Worm (Caenorhabditis elegans) whole organism, young adult: ENCODE data around the gene dis-3.

Experiments used
- B0035.1 ChIP-seq: sonication (generic microtip); optimal IDR thresholded peaks from 2 replicates; lab custom pipeline; 2016; ENCODE audit warnings: missing genetic modification characterization, mild to moderate bottlenecking, missing compliant biosample characterization, missing genotype, missing genetic modification reagents
- B0261.1 ChIP-seq: sonication (generic microtip); optimal IDR thresholded peaks from 2 replicates; lab custom pipeline; 2016; ENCODE audit warnings: mild to moderate bottlenecking, missing genetic modification characterization, moderate library complexity, missing compliant biosample characterization
- F49E8.2 ChIP-seq: sonication (generic microtip); optimal IDR thresholded peaks from 3 replicates; lab custom pipeline; 2017; ENCODE audit warnings: missing genetic modification characterization, mild to moderate bottlenecking, missing compliant biosample characterization, antibody characterized with exemption, moderate library complexity; ENCODE audit not compliant: insufficient read depth
- F52B5.7 ChIP-seq: sonication (generic microtip); optimal IDR thresholded peaks from 2 replicates; lab custom pipeline; 2016; ENCODE audit warnings: mild to moderate bottlenecking, missing genetic modification characterization, missing compliant biosample characterization
- F57A8.1 ChIP-seq: fragments of 200-800 bp; sonication (Bioruptor generic); optimal IDR thresholded peaks from 2 replicates; lab custom pipeline; 2018; ENCODE audit warnings: mild to moderate bottlenecking, missing genetic modification characterization, moderate library complexity, missing compliant biosample characterization
- Y56A3A.18 ChIP-seq: fragments of 200-800 bp; sonication (Bioruptor generic); IDR thresholded peaks from 2 replicates; pipeline ENCODE4 v1.3.6; 2022; ENCODE audit warnings: missing genetic modification reagents, missing genetic modification characterization, missing compliant biosample characterization
- Y95B8A.8 ChIP-seq: fragments of 200-800 bp; sonication (Bioruptor generic); IDR thresholded peaks from 2 replicates; pipeline ENCODE4 v1.3.6; 2022; ENCODE audit warnings: missing genetic modification reagents, missing genetic modification characterization, missing compliant biosample characterization
- ama-1 ChIP-seq, 3 experiments: fragments of 150-350 bp in 1 of 3; sonication (generic microtip) in 2 of 3; optimal IDR thresholded peaks; 2 replicates each; lab custom pipeline; 2014 to 2018; ENCODE audit warnings: missing biosample characterization in 2 of 3, missing genetic modification characterization in 2 of 3, missing genetic modification reagents in 2 of 3
- atf-7 ChIP-seq: sonication (generic microtip); optimal IDR thresholded peaks from 2 replicates; lab custom pipeline; 2017; ENCODE audit warnings: mild to moderate bottlenecking, missing genetic modification characterization, missing compliant biosample characterization
- bed-1 ChIP-seq: fragments of 200-800 bp; sonication (Bioruptor generic); IDR thresholded peaks from 2 replicates; pipeline ENCODE4 v1.3.6; 2022; ENCODE audit warnings: missing genetic modification reagents, missing genetic modification characterization, missing compliant biosample characterization
- die-1 ChIP-seq: sonication (generic microtip); optimal IDR thresholded peaks from 2 replicates; lab custom pipeline; 2016; ENCODE audit warnings: missing genotype, mild to moderate bottlenecking, missing genetic modification characterization, missing compliant biosample characterization
- efl-1 ChIP-seq: fragments of 150-350 bp; optimal IDR thresholded peaks from 2 replicates; lab custom pipeline; 2014; ENCODE audit warnings: missing biosample characterization, missing genetic modification reagents, missing genetic modification characterization
- egl-44 ChIP-seq: fragments of 200-800 bp; sonication (Bioruptor generic); IDR thresholded peaks from 2 replicates; pipeline ENCODE4 v1.3.6; 2022; ENCODE audit warnings: missing genetic modification reagents, missing genetic modification characterization, missing compliant biosample characterization
- ets-4 ChIP-seq: fragments of 200-800 bp; sonication (Bioruptor generic); optimal IDR thresholded peaks from 2 replicates; lab custom pipeline; 2018; ENCODE audit warnings: mild to moderate bottlenecking, missing genetic modification characterization, missing compliant biosample characterization
- hmg-20 ChIP-seq: fragments of 200-800 bp; sonication (Bioruptor generic); IDR thresholded peaks from 2 replicates; pipeline ENCODE4 v1.3.6; 2022; ENCODE audit warnings: missing genetic modification reagents, missing genetic modification characterization, missing compliant biosample characterization
- hsf-1 ChIP-seq: fragments of 200-800 bp; sonication (Bioruptor generic); IDR thresholded peaks from 2 replicates; pipeline ENCODE4 v1.3.6; 2022; ENCODE audit warnings: missing genetic modification reagents, missing genetic modification characterization, missing compliant biosample characterization
- let-607 ChIP-seq, 2 experiments: fragments of 200-800 bp in 1 of 2; sonication (Bioruptor generic) in 1 of 2; sonication (generic microtip) in 1 of 2; optimal IDR thresholded peaks; 2 replicates each; lab custom pipeline; 2016 to 2018; ENCODE audit warnings: mild to moderate bottlenecking in 2 of 2, missing compliant biosample characterization in 2 of 2, missing genetic modification characterization in 2 of 2, moderate library complexity in 2 of 2, missing genotype in 1 of 2
- madf-8 ChIP-seq: fragments of 200-800 bp; sonication (Bioruptor generic); conservative IDR thresholded peaks from 2 replicates; pipeline ENCODE4 v1.3.6; 2022; ENCODE audit warnings: missing genetic modification reagents, missing genetic modification characterization, missing compliant biosample characterization
- nfya-2 ChIP-seq: fragments of 200-800 bp; sonication (Bioruptor generic); IDR thresholded peaks from 2 replicates; pipeline ENCODE4 v1.3.6; 2022; ENCODE audit warnings: missing genetic modification reagents, missing genetic modification characterization, missing compliant biosample characterization
- nhr-80 ChIP-seq: sonication (generic microtip); optimal IDR thresholded peaks from 2 replicates; lab custom pipeline; 2016; ENCODE audit warnings: missing genetic modification characterization, missing compliant biosample characterization
- sea-2 ChIP-seq: fragments of 200-800 bp; sonication (Bioruptor generic); IDR thresholded peaks from 2 replicates; pipeline ENCODE4 v1.3.6; 2022; ENCODE audit warnings: missing genetic modification characterization, missing compliant biosample characterization
- snpc-1.1 ChIP-seq: sonication (generic microtip); optimal IDR thresholded peaks from 2 replicates; lab custom pipeline; 2017; ENCODE audit warnings: missing genetic modification characterization, mild to moderate bottlenecking, missing compliant biosample characterization, antibody characterized with exemption, moderate library complexity, missing genotype, missing genetic modification reagents; ENCODE audit not compliant: insufficient read depth
- snpc-1.3 ChIP-seq: sonication (generic microtip); optimal IDR thresholded peaks from 2 replicates; lab custom pipeline; 2017; ENCODE audit warnings: missing genetic modification characterization, mild to moderate bottlenecking, missing compliant biosample characterization, antibody characterized with exemption, moderate library complexity, missing genotype, missing genetic modification reagents; ENCODE audit not compliant: insufficient read depth
- snpc-3.4 ChIP-seq: sonication (generic microtip); optimal IDR thresholded peaks from 2 replicates; lab custom pipeline; 2017; ENCODE audit warnings: missing genetic modification characterization, mild to moderate bottlenecking, missing compliant biosample characterization, antibody characterized with exemption, moderate library complexity, missing genotype, missing genetic modification reagents
- tbp1 ChIP-seq: fragments of 200-800 bp; sonication (Bioruptor generic); optimal IDR thresholded peaks from 2 replicates; lab custom pipeline; 2018; ENCODE audit warnings: mild to moderate bottlenecking, missing genetic modification characterization, missing compliant biosample characterization
- tlf-1 ChIP-seq: fragments of 200-800 bp; sonication (Bioruptor generic); optimal IDR thresholded peaks from 2 replicates; lab custom pipeline; 2018; ENCODE audit warnings: mild to moderate bottlenecking, missing genetic modification characterization, missing compliant biosample characterization
- unc-130 ChIP-seq: sonication (generic microtip); optimal IDR thresholded peaks from 2 replicates; lab custom pipeline; 2016; ENCODE audit warnings: missing genetic modification reagents, missing genetic modification characterization, missing compliant biosample characterization
- xnd-1 ChIP-seq: sonication (generic microtip); optimal IDR thresholded peaks from 2 replicates; lab custom pipeline; 2016; ENCODE audit warnings: missing genotype, missing genetic modification reagents, missing genetic modification characterization, missing compliant biosample characterization
- ztf-18 ChIP-seq: sonication (generic microtip); optimal IDR thresholded peaks from 2 replicates; lab custom pipeline; 2016; ENCODE audit warnings: missing genotype, mild to moderate bottlenecking, missing genetic modification characterization, missing compliant biosample characterization
- ztf-22 ChIP-seq: fragments of 200-800 bp; sonication (Bioruptor generic); optimal IDR thresholded peaks from 2 replicates; lab custom pipeline; 2018; ENCODE audit warnings: mild to moderate bottlenecking, missing genetic modification characterization, moderate library complexity, missing compliant biosample characterization
- ztf-25 ChIP-seq: fragments of 200-800 bp; sonication (Bioruptor generic); IDR thresholded peaks from 2 replicates; pipeline ENCODE4 v1.3.6; 2022; ENCODE audit warnings: missing genetic modification reagents, missing genetic modification characterization, missing compliant biosample characterization
- ztf-28 ChIP-seq: fragments of 200-800 bp; sonication (Bioruptor generic); IDR thresholded peaks from 2 replicates; pipeline ENCODE4 v1.3.6; 2022; ENCODE audit warnings: missing genetic modification reagents, missing genetic modification characterization, missing compliant biosample characterization
- ztf-3 ChIP-seq: fragments of 200-800 bp; sonication (Bioruptor generic); optimal IDR thresholded peaks from 2 replicates; lab custom pipeline; 2018; ENCODE audit warnings: mild to moderate bottlenecking, missing genetic modification characterization, missing compliant biosample characterization

Gene dis-3

DNA sequence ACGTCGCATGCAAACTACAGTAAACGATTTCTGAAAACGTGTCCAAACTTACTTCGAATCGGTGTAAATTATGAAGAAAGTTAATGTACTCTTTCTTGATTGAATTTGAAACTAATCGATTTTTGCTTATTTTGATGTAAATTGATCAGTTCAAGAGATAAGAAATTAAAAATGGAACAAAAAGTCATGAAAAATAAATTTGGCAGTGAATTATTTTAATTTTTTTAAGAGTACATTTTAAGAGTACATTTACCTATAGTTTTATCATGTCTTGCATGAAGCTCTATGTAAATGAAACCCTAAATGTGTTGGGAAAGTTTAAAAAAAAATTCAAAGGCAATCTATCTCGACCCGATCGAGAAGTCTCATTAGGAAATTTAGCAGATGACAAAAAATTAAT, 40.9 kb upstream of the dis-3 start, which contains the start of gene T04B2.7:
T04B2.7 (minus strand) TSS at position 101 of the 400 bp plus-strand sequence.
- no peak for TF ChIP-seq ztf-28 (GFP tag; lab: Robert Waterston, UW)
- TF ChIP-seq hmg-20 (GFP tag; lab: Robert Waterston, UW) = no peak
- TF ChIP-seq ztf-18 (tag; lab: Kevin White, UChicago) = no peak

ce11 chrIV:10059175-10059574, 37.8 kb upstream of the dis-3 start:
- TF ChIP-seq ztf-22 (GFP tag; lab: Kevin White, UChicago) (peak; percentile 17), nfya-2 (GFP tag; lab: Robert Waterston, UW) (no peak), atf-7 (tag; lab: Kevin White, UChicago) (peak; percentile 4), let-607 (tag; optimal IDR thresholded peaks at IDR 0.05; lab: Kevin White, UChicago) (peak in 1 of 2 experiments; percentile 53), ets-4 (GFP tag; lab: Kevin White, UChicago) (peak; percentile 40), snpc-3.4 (tag; lab: Kevin White, UChicago) (no peak), B0261.1 (tag; lab: Kevin White, UChicago) (no peak), B0035.1 (tag; lab: Kevin White, UChicago) (no peak), nhr-80 (tag; lab: Kevin White, UChicago) (peak; percentile 73), ztf-18 (tag; lab: Kevin White, UChicago) (no peak), xnd-1 (tag; lab: Kevin White, UChicago) (no peak), snpc-1.1 (tag; lab: Kevin White, UChicago) (no peak)

- peak; percentile 31 for TF ChIP-seq nhr-80 (tag; lab: Kevin White, UChicago)
- TF ChIP-seq F49E8.2 = no peak
Measured at ce11 chrIV:10060795-10061194, 36.2 kb upstream of the dis-3 start.

DNA sequence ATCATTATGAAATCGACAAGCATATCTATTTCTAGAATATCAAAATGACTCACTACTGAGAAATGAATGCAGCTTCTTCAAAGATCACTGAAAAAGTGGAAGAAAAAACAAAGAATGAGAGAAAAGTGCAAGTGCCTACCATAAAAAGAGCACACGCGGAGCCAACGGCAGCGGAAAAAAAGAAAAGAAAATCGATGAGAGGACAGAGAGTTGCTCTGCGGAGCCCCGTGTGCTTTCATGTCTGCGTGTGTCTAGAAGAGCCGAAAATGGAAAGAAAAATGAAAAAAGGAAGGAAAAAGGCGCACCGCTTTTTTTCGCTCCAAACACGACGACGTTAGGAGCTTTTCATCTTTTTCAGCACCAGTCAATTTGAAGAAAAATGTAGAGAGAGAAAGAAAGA, 34.3 kb upstream of the dis-3 start, which contains the start of gene ipla-7:
ipla-7 (minus strand) TSS at position 122 of the 400 bp plus-strand sequence.
- peak; percentile 16 for TF ChIP-seq nhr-80 (tag; lab: Kevin White, UChicago)
- no peak for TF ChIP-seq atf-7 (tag; lab: Kevin White, UChicago)
- no peak for TF ChIP-seq bed-1 (GFP tag; lab: Robert Waterston, UW)
- TF ChIP-seq egl-44 (GFP tag; lab: Robert Waterston, UW) = no peak
- TF ChIP-seq die-1 (tag; lab: Kevin White, UChicago) = no peak
- no peak for TF ChIP-seq hsf-1
- no peak for TF ChIP-seq xnd-1 (tag; lab: Kevin White, UChicago)
- no peak for TF ChIP-seq ama-1 (optimal IDR thresholded peaks at IDR 0.05; lab: Kevin White, UChicago)
- no peak for TF ChIP-seq ama-1 (GFP tag; optimal IDR thresholded peaks at IDR 0.05; lab: Kevin White, UChicago)
- TF ChIP-seq, all 124 proteins: peak for 1

DNA sequence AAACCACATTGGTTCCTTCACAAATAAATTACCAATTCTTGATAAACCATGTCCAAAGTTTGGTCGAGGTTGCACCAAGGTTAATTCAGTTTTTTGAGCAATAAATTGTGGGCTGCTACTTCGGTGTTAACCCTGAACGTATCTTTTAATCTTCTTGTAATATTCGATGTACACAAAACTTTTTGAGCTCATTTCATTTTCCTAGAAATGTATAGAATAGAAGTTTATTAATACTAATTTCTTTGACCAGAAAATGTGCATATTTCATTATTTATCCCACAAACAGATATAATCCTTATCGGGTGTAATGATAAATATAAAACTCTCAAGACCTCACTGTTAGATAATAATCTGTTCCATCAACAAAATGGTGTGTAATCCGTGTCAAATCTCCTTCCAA, 33.1 kb upstream of the dis-3 start:
- TF ChIP-seq ztf-25 (GFP tag; lab: Robert Waterston, UW) (no peak), ztf-22 (GFP tag; lab: Kevin White, UChicago) (no peak), F49E8.2 (no peak), Y95B8A.8 (GFP tag; lab: Robert Waterston, UW) (no peak), tbp1 (no peak), sea-2 (GFP tag; lab: Robert Waterston, UW) (no peak), unc-130 (GFP tag; lab: Kevin White, UChicago) (no peak), Y56A3A.18 (GFP tag; lab: Robert Waterston, UW) (no peak), tlf-1 (GFP tag; lab: Kevin White, UChicago) (no peak), snpc-1.3 (tag; lab: Kevin White, UChicago) (no peak), efl-1 (GFP tag; lab: Kevin White, UChicago) (no peak), madf-8 (GFP tag; lab: Robert Waterston, UW) (no peak), F52B5.7 (no peak), F57A8.1 (GFP tag; lab: Kevin White, UChicago) (no peak), ztf-3 (no peak)
